Fruit fly (Drosophila melanogaster): ENCODE measurements around the gene CG8916.

The CG8916 gene

dm6 chrX:15909564-15910284, 12.0 kb upstream of the CG8916 start, which contains the start of gene CycD (continued):
- TF ChIP-seq Dll (GFP tag; IDR thresholded peaks at IDR 0.05; ENCODE audit: partially characterized antibody): 0 out of 4 replicates have a peak, but pooled peaks have one; percentile 11
- TF ChIP-seq odd (GFP tag; optimal IDR thresholded peaks at IDR 0.05): no peak
- TF ChIP-seq Bgb (GFP tag; IDR thresholded peaks at IDR 0.05; ENCODE audit: partially characterized antibody): peak; percentile 64
- TF ChIP-seq Hr51 (GFP tag; optimal IDR thresholded peaks at IDR 0.05): no peak
- peak; percentile 53; the same call in 1 of the 2 replicates for TF ChIP-seq CG10959 (GFP tag; IDR thresholded peaks at IDR 0.05)
- no peak for TF ChIP-seq toy (GFP tag; IDR thresholded peaks at IDR 0.05)
- TF ChIP-seq ash1 (GFP tag; optimal IDR thresholded peaks at IDR 0.05): no peak
- peak; percentile 55 for TF ChIP-seq CG13424 (tag; optimal IDR thresholded peaks at IDR 0.05)
- TF ChIP-seq CG12659 (GFP tag; optimal IDR thresholded peaks at IDR 0.05): peak; percentile 48
- 0 out of 2 replicates have a peak, but pooled peaks have one; percentile 34 for TF ChIP-seq HLH3B (GFP tag; IDR thresholded peaks at IDR 0.05)
- peak; percentile 55 for TF ChIP-seq Dref (GFP tag; IDR thresholded peaks at IDR 0.05)
- TF ChIP-seq Hsf (GFP tag; optimal IDR thresholded peaks at IDR 0.05): peak; percentile 31
- TF ChIP-seq ssp (GFP tag; IDR thresholded peaks at IDR 0.05): peak; percentile 93
- no peak for TF ChIP-seq cas (GFP tag; IDR thresholded peaks at IDR 0.05)
- TF ChIP-seq sob (GFP tag; IDR thresholded peaks at IDR 0.05): 0 out of 2 replicates have a peak, but pooled peaks have one; percentile 63
- TF ChIP-seq dm (GFP tag; optimal IDR thresholded peaks at IDR 0.05): peak; percentile 5
- peak; percentile 26; the same call in 1 of the 2 replicates for TF ChIP-seq CG10366 (GFP tag; IDR thresholded peaks at IDR 0.05)
- no peak for TF ChIP-seq prd (optimal IDR thresholded peaks at IDR 0.05)
- peak; percentile 63; the same call in 1 of the 3 replicates for TF ChIP-seq prd (GFP tag; IDR thresholded peaks at IDR 0.05)
- peak; percentile 60; the same call in 2 of the 3 replicates for TF ChIP-seq knrl (GFP tag; IDR thresholded peaks at IDR 0.05; ENCODE audit: partially characterized antibody)
- peak; percentile 18 for TF ChIP-seq CG2116 (GFP tag; optimal IDR thresholded peaks at IDR 0.05)
- peak in 1 of 2 experiments; percentile 29 for TF ChIP-seq Dfd (GFP tag; optimal IDR thresholded peaks at IDR 0.05)
- peak; percentile 68; the same call in 2 of the 3 replicates for TF ChIP-seq Dbx (GFP tag; IDR thresholded peaks at IDR 0.05)
- TF ChIP-seq CG18764 (GFP tag; optimal IDR thresholded peaks at IDR 0.05): peak; percentile 77
- no peak for TF ChIP-seq CG9609 (GFP tag; optimal IDR thresholded peaks at IDR 0.05)
- TF ChIP-seq dysf (GFP tag; IDR thresholded peaks at IDR 0.05): peak; percentile 66; the same call in 2 of the 3 replicates
- TF ChIP-seq CG13287 (GFP tag; IDR thresholded peaks at IDR 0.05; ENCODE audit: partially characterized antibody): peak; percentile 46; the same call in 1 of the 2 replicates
- TF ChIP-seq CG2712 (tag; optimal IDR thresholded peaks at IDR 0.05): peak; percentile 17
- TF ChIP-seq zen2 (GFP tag; IDR thresholded peaks at IDR 0.05; ENCODE audit: partially characterized antibody): no peak
- peak; percentile 36; the same call in 1 of the 3 replicates for TF ChIP-seq vnd (GFP tag; IDR thresholded peaks at IDR 0.05; ENCODE audit: partially characterized antibody)
- peak; percentile 81 for TF ChIP-seq Med (GFP tag)
- TF ChIP-seq run (tag; optimal IDR thresholded peaks at IDR 0.05): no peak
- TF ChIP-seq Ssrp (tag; optimal IDR thresholded peaks at IDR 0.05): peak; percentile 11
- no peak for TF ChIP-seq CG17568 (GFP tag; optimal IDR thresholded peaks at IDR 0.05)
- peak; percentile 62; the same call in 1 of the 2 replicates for TF ChIP-seq CG42726 (GFP tag; IDR thresholded peaks at IDR 0.05; ENCODE audit: partially characterized antibody)
- no peak for TF ChIP-seq aop (GFP tag; IDR thresholded peaks at IDR 0.05)

dm6 chrX:15910570-15910969, 11.2 kb upstream of the CG8916 start, which contains the start of gene Lrp4:
TSS of gene Lrp4 (plus strand) at chrX:15910870.
- TF ChIP-seq CG18011 (GFP tag; optimal IDR thresholded peaks at IDR 0.05): peak; percentile 87
- TF ChIP-seq ATbp (GFP tag; optimal IDR thresholded peaks at IDR 0.05): no peak
- TF ChIP-seq Deaf1 (tag; optimal IDR thresholded peaks at IDR 0.05): peak; percentile 56

Data from whole organism, embryonic.